Fruit fly (Drosophila melanogaster) whole organism, embryonic: ENCODE results near the gene CG14715.
A peak's percentile ranks its signal among the peaks of the same experiment; 100 is the strongest.

Experiments
- Antp ChIP-seq: fragments of 200-800 bp; sonication (Bioruptor generic); optimal IDR thresholded peaks from 3 replicates; lab custom pipeline; 2016; ENCODE audit warnings: missing biosample characterization, missing genetic modification characterization
- Asciz ChIP-seq: fragments of 200-800 bp; sonication (Bioruptor generic); optimal IDR thresholded peaks from 2 replicates; lab custom pipeline; 2017; ENCODE audit warnings: missing biosample characterization, mild to moderate bottlenecking, missing genetic modification characterization, missing genetic modification reagents
- CG11456 ChIP-seq: fragments of 200-800 bp; sonication (Bioruptor generic); IDR thresholded peaks from 3 replicates; pipeline ENCODE4 v1.3.6; 2022; ENCODE audit warnings: missing biosample characterization, missing genetic modification characterization
- CG12071 ChIP-seq: fragments of 200-800 bp; sonication (Bioruptor generic); optimal IDR thresholded peaks from 3 replicates; lab custom pipeline; 2018; ENCODE audit warnings: missing biosample characterization, mild to moderate bottlenecking, missing genetic modification characterization
- CG12219 ChIP-seq: fragments of 200-800 bp; sonication (Bioruptor generic); optimal IDR thresholded peaks from 3 replicates; lab custom pipeline; 2018; ENCODE audit warnings: missing biosample characterization, mild to moderate bottlenecking, missing genetic modification characterization
- CG12659 ChIP-seq: fragments of 200-800 bp; sonication (Bioruptor generic); optimal IDR thresholded peaks from 3 replicates; lab custom pipeline; 2017; ENCODE audit warnings: mild to moderate bottlenecking, missing biosample characterization, missing genetic modification reagents, missing genetic modification characterization
- CG13424 ChIP-seq: fragments of 200-800 bp; sonication (Bioruptor generic); optimal IDR thresholded peaks from 2 replicates; lab custom pipeline; 2019; ENCODE audit warnings: missing biosample characterization, mild to moderate bottlenecking, missing genetic modification characterization, moderate library complexity
- CG15073 ChIP-seq: fragments of 200-800 bp; sonication (Bioruptor generic); optimal IDR thresholded peaks from 2 replicates; lab custom pipeline; 2016; ENCODE audit warnings: missing biosample characterization, missing genetic modification characterization
- CG17328 ChIP-seq: fragments of 200-800 bp; sonication (Bioruptor generic); IDR thresholded peaks from 2 replicates; pipeline ENCODE4 v1.3.6; 2022; ENCODE audit warnings: missing biosample characterization, missing genetic modification characterization
- CG17361 ChIP-seq: fragments of 200-800 bp; sonication (Bioruptor generic); IDR thresholded peaks from 3 replicates; pipeline ENCODE4 v1.3.6; 2022; ENCODE audit warnings: missing biosample characterization, missing genetic modification characterization
- CG1832 ChIP-seq: fragments of 200-800 bp; sonication (Bioruptor generic); optimal IDR thresholded peaks from 2 replicates; lab custom pipeline; 2017; ENCODE audit warnings: missing biosample characterization, mild to moderate bottlenecking, missing genetic modification characterization, inconsistent platforms
- CG2712 ChIP-seq: fragments of 200-800 bp; optimal IDR thresholded peaks from 3 replicates; lab custom pipeline; 2019; ENCODE audit warnings: missing biosample characterization, mild to moderate bottlenecking, missing genetic modification characterization, moderate library complexity
- CG31224 ChIP-seq: fragments of 200-800 bp; sonication (Bioruptor generic); IDR thresholded peaks from 2 replicates; pipeline ENCODE4 v1.3.6; 2022; ENCODE audit warnings: missing biosample characterization, missing genetic modification characterization
- CG3281 ChIP-seq: fragments of 200-800 bp; sonication (Bioruptor generic); optimal IDR thresholded peaks from 3 replicates; lab custom pipeline; 2017; ENCODE audit warnings: missing biosample characterization, mild to moderate bottlenecking, missing genetic modification characterization
- CG4328 ChIP-seq: fragments of 200-800 bp; sonication (Bioruptor generic); optimal IDR thresholded peaks from 3 replicates; lab custom pipeline; 2017; ENCODE audit warnings: missing biosample characterization, missing genetic modification reagents, missing genetic modification characterization
- CG4360 ChIP-seq: fragments of 200-800 bp; sonication (Bioruptor generic); IDR thresholded peaks from 2 replicates; pipeline ENCODE4 v1.3.6; 2022; ENCODE audit warnings: missing biosample characterization, missing genetic modification characterization
- CG7839 ChIP-seq: fragments of 200-800 bp; sonication (Bioruptor generic); optimal IDR thresholded peaks from 3 replicates; lab custom pipeline; 2018; ENCODE audit warnings: missing biosample characterization, mild to moderate bottlenecking, missing genetic modification characterization, moderate library complexity
- CG8290 ChIP-seq, 3 experiments: fragments of 200-800 bp; sonication (Bioruptor generic); optimal IDR thresholded peaks; 2 replicates each; lab custom pipeline; 2016 to 2019; ENCODE audit warnings: missing biosample characterization in 3 of 3, missing genetic modification characterization in 3 of 3, mild to moderate bottlenecking in 2 of 3, moderate library complexity in 1 of 3
- CTCF ChIP-seq: fragments of 200-800 bp; sonication (Bioruptor generic); optimal IDR thresholded peaks from 2 replicates; lab custom pipeline; 2017; ENCODE audit warnings: missing biosample characterization, mild to moderate bottlenecking, missing genetic modification characterization, moderate library complexity
- Elba2 ChIP-seq: fragments of 200-800 bp; sonication (Bioruptor generic); optimal IDR thresholded peaks from 3 replicates; lab custom pipeline; 2016; ENCODE audit warnings: missing biosample characterization, missing genetic modification characterization
- Ets65A ChIP-seq: fragments of 200-800 bp; sonication (Bioruptor generic); peaks from one replicate; lab custom pipeline; 2016; ENCODE audit warnings: missing biosample characterization, missing genetic modification characterization
- Fer1 ChIP-seq: fragments of 200-800 bp; sonication (Bioruptor generic); optimal IDR thresholded peaks from 2 replicates; lab custom pipeline; 2017; ENCODE audit warnings: missing biosample characterization, mild to moderate bottlenecking, missing genetic modification characterization
- HLH54F ChIP-seq: fragments of 200-800 bp; sonication (Bioruptor generic); optimal IDR thresholded peaks from 3 replicates; lab custom pipeline; 2016; ENCODE audit warnings: missing biosample characterization, missing genetic modification characterization
- Hr39 ChIP-seq: fragments of >200 bp; optimal IDR thresholded peaks from 2 replicates; lab custom pipeline; 2017
- Lpt ChIP-seq: fragments of >200 bp; optimal IDR thresholded peaks from 2 replicates; lab custom pipeline; 2018; ENCODE audit warnings: missing biosample characterization, missing genetic modification characterization
- NC2α ChIP-seq: fragments of 200-800 bp; sonication (Bioruptor generic); optimal IDR thresholded peaks from 2 replicates; lab custom pipeline; 2016; ENCODE audit warnings: missing biosample characterization, missing genetic modification characterization
- Ptx1 ChIP-seq: fragments of 200-800 bp; sonication (Bioruptor generic); IDR thresholded peaks from 2 replicates; pipeline ENCODE4 v1.3.6; 2022; ENCODE audit warnings: missing biosample characterization, missing genetic modification characterization
- Sry-β ChIP-seq: fragments of 200-800 bp; sonication (Bioruptor generic); optimal IDR thresholded peaks from 2 replicates; lab custom pipeline; 2018; ENCODE audit warnings: missing biosample characterization, mild to moderate bottlenecking, missing genetic modification characterization, moderate library complexity
- Sry-δ ChIP-seq: fragments of 200-800 bp; sonication (Bioruptor generic); optimal IDR thresholded peaks from 2 replicates; lab custom pipeline; 2016; ENCODE audit warnings: missing biosample characterization, missing genetic modification characterization
- Ssrp ChIP-seq: fragments of 200-800 bp; sonication (Bioruptor generic); optimal IDR thresholded peaks from 2 replicates; lab custom pipeline; 2018; ENCODE audit warnings: missing biosample characterization, mild to moderate bottlenecking, missing genetic modification characterization, moderate library complexity
- Vsx1 ChIP-seq: fragments of 200-800 bp; sonication (Bioruptor generic); optimal IDR thresholded peaks from 2 replicates; lab custom pipeline; 2017; ENCODE audit warnings: missing biosample characterization, mild to moderate bottlenecking, missing genetic modification characterization, missing genetic modification reagents
- ac ChIP-seq: fragments of 200-800 bp; sonication (Bioruptor generic); optimal IDR thresholded peaks from 3 replicates; lab custom pipeline; 2017; ENCODE audit warnings: missing biosample characterization, mild to moderate bottlenecking, missing genetic modification characterization
- al ChIP-seq: fragments of 200-800 bp; sonication (Bioruptor generic); IDR thresholded peaks from 2 replicates; pipeline ENCODE4 v1.3.6; 2022; ENCODE audit warnings: missing biosample characterization, missing genetic modification characterization
- btn ChIP-seq: fragments of 200-800 bp; sonication (Bioruptor generic); optimal IDR thresholded peaks from 2 replicates; lab custom pipeline; 2016; ENCODE audit warnings: missing biosample characterization, missing genetic modification characterization
- da ChIP-seq: fragments of 200-800 bp; sonication (Bioruptor generic); optimal IDR thresholded peaks from 2 replicates; lab custom pipeline; 2016; ENCODE audit warnings: missing biosample characterization, missing genetic modification characterization
- ems ChIP-seq: fragments of 200-800 bp; sonication (Bioruptor generic); optimal IDR thresholded peaks from 3 replicates; lab custom pipeline; 2016; ENCODE audit warnings: missing biosample characterization, missing genetic modification characterization
- fd102C ChIP-seq: fragments of 200-800 bp; sonication (Bioruptor generic); optimal IDR thresholded peaks from 2 replicates; lab custom pipeline; 2018; ENCODE audit warnings: missing biosample characterization, mild to moderate bottlenecking, missing genetic modification characterization, moderate library complexity
- grn ChIP-seq: fragments of 200-800 bp; sonication (Bioruptor generic); optimal IDR thresholded peaks from 3 replicates; lab custom pipeline; 2017; ENCODE audit warnings: missing biosample characterization, missing genetic modification characterization
- gsb ChIP-seq: fragments of 200-800 bp; sonication (Bioruptor generic); IDR thresholded peaks from 2 replicates; pipeline ENCODE4 v1.3.6; 2022; ENCODE audit warnings: missing biosample characterization, missing genetic modification characterization
- inv ChIP-seq: fragments of 200-800 bp; sonication (Bioruptor generic); IDR thresholded peaks from 2 replicates; pipeline ENCODE4 v1.3.6; 2022; ENCODE audit warnings: missing biosample characterization, missing genetic modification characterization; ENCODE audit not compliant: partially characterized antibody
- mld ChIP-seq: fragments of 200-800 bp; sonication (Bioruptor generic); IDR thresholded peaks from 3 replicates; pipeline ENCODE4 v1.3.6; 2022; ENCODE audit warnings: missing biosample characterization, missing genetic modification characterization; ENCODE audit not compliant: partially characterized antibody
- odd ChIP-seq: fragments of 200-800 bp; sonication (Bioruptor generic); optimal IDR thresholded peaks from 2 replicates; lab custom pipeline; 2017; ENCODE audit warnings: missing biosample characterization, mild to moderate bottlenecking, missing genetic modification characterization
- pho ChIP-seq: fragments of 200-800 bp; sonication (Bioruptor generic); optimal IDR thresholded peaks from 2 replicates; lab custom pipeline; 2016; ENCODE audit warnings: missing biosample characterization, missing genetic modification characterization
- ro ChIP-seq: fragments of 200-800 bp; sonication (Bioruptor generic); IDR thresholded peaks from 2 replicates; pipeline ENCODE4 v1.3.6; 2022; ENCODE audit warnings: missing biosample characterization, missing genetic modification characterization
- row ChIP-seq: fragments of 200-800 bp; sonication (Bioruptor generic); IDR thresholded peaks from 3 replicates; pipeline ENCODE4 v1.3.6; 2022; ENCODE audit warnings: missing biosample characterization, missing genetic modification characterization
- run ChIP-seq: fragments of 200-800 bp; sonication (Bioruptor generic); optimal IDR thresholded peaks from 3 replicates; lab custom pipeline; 2018; ENCODE audit warnings: missing biosample characterization, mild to moderate bottlenecking, missing genetic modification characterization
- shn ChIP-seq: fragments of 200-800 bp; sonication (Bioruptor generic); optimal IDR thresholded peaks from 3 replicates; lab custom pipeline; 2016; ENCODE audit warnings: missing biosample characterization, missing genetic modification characterization
- sna ChIP-seq: fragments of 200-800 bp; sonication (Bioruptor generic); IDR thresholded peaks from 2 replicates; pipeline ENCODE4 v1.3.6; 2022; ENCODE audit warnings: missing biosample characterization, missing genetic modification characterization; ENCODE audit not compliant: partially characterized antibody
- ssp ChIP-seq: fragments of 200-800 bp; sonication (Bioruptor generic); IDR thresholded peaks from 2 replicates; pipeline ENCODE4 v1.3.6; 2022; ENCODE audit warnings: missing biosample characterization, missing genetic modification characterization
- tup ChIP-seq: fragments of 200-800 bp; sonication (Bioruptor generic); optimal IDR thresholded peaks from 2 replicates; lab custom pipeline; 2016; ENCODE audit warnings: missing biosample characterization, mild to moderate bottlenecking, missing genetic modification characterization, moderate library complexity
- vnd ChIP-seq: fragments of 200-800 bp; sonication (Bioruptor generic); IDR thresholded peaks from 3 replicates; pipeline ENCODE4 v1.3.6; 2022; ENCODE audit warnings: missing biosample characterization, missing genetic modification characterization; ENCODE audit not compliant: partially characterized antibody
- wek ChIP-seq: fragments of 200-800 bp; sonication (Bioruptor generic); optimal IDR thresholded peaks from 3 replicates; lab custom pipeline; 2018; ENCODE audit warnings: missing biosample characterization, mild to moderate bottlenecking, missing genetic modification characterization, moderate library complexity

Gene CG14715

DNA sequence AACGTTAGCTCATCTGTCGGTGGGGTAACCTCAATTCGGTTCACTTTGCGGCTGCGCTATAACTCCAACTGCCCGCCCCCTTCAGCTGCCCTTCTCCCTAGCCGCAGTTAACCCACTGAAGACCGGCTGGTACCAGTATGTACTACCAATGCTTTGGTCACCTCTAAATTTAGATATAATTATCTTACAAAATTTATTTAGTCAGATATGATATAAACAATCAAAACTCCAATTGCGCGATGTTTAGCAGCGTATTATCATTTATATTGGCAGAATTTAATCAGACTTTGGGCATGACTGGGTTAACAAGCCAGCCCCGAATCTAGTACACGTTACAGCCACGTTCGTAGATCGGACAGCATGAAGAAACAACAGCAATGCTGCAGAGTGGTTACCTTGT is 12.3 kb upstream of the CG14715 start (continued):
- TF ChIP-seq sna (GFP tag; lab: Robert Waterston, UW) (no peak), HLH54F (GFP tag; lab: Kevin White, UChicago) (no peak), Sry-δ (GFP tag; lab: Kevin White, UChicago) (no peak), CG8290 (GFP tag; optimal IDR thresholded peaks at IDR 0.05; lab: Kevin White, UChicago) (no peak), CG8290 (tag; optimal IDR thresholded peaks at IDR 0.05; lab: Kevin White, UChicago) (peak in 1 of 2 experiments; percentile 57), fd102C (GFP tag; lab: Kevin White, UChicago) (no peak), row (GFP tag; lab: Robert Waterston, UW) (peak; percentile 64), Ets65A (GFP tag; lab: Kevin White, UChicago) (peak; percentile 56), CG7839 (tag; lab: Kevin White, UChicago) (peak; percentile 66), odd (GFP tag; lab: Kevin White, UChicago) (peak; percentile 42), NC2α (no peak), CG12659 (GFP tag; lab: Kevin White, UChicago) (peak; percentile 54), CTCF (GFP tag; lab: Kevin White, UChicago) (peak; percentile 10), CG11456 (GFP tag; lab: Robert Waterston, UW) (no peak), Elba2 (no peak), CG12219 (GFP tag; lab: Kevin White, UChicago) (peak; percentile 57), ac (GFP tag; lab: Kevin White, UChicago) (no peak), Sry-β (GFP tag; lab: Kevin White, UChicago) (no peak), Ptx1 (GFP tag; lab: Robert Waterston, UW) (peak; percentile 60), mld (no peak), ssp (0 out of 2 replicates have a peak, but pooled peaks have one; percentile 21), gsb (no peak), btn (no peak), Hr39 (lab: Kevin White, UChicago) (no peak), ems (peak; percentile 4), da (no peak), al (GFP tag; lab: Robert Waterston, UW) (no peak), ro (GFP tag; lab: Robert Waterston, UW) (no peak), CG31224 (0 out of 2 replicates have a peak, but pooled peaks have one; percentile 18), inv (GFP tag; lab: Robert Waterston, UW) (no peak), Lpt (no peak), run (peak; percentile 38), shn (GFP tag; lab: Kevin White, UChicago) (no peak), Vsx1 (no peak), wek (GFP tag; lab: Kevin White, UChicago) (no peak), vnd (no peak), Fer1 (GFP tag; lab: Kevin White, UChicago) (peak; percentile 70), pho (GFP tag; lab: Kevin White, UChicago) (no peak), CG15073 (GFP tag; lab: Kevin White, UChicago) (no peak), CG3281 (GFP tag; lab: Kevin White, UChicago) (peak; percentile 41), CG13424 (tag; lab: Kevin White, UChicago) (peak; percentile 70), CG2712 (tag; lab: Kevin White, UChicago) (peak; percentile 64), CG1832 (no peak), tup (GFP tag; lab: Kevin White, UChicago) (no peak), CG4360 (no peak), Asciz (peak; percentile 51), Antp (GFP tag; lab: Kevin White, UChicago) (no peak), CG17328 (GFP tag; lab: Robert Waterston, UW) (peak; percentile 54; the same call in 1 of the 2 replicates), CG17361 (GFP tag; lab: Robert Waterston, UW) (0 out of 3 replicates have a peak, but pooled peaks have one; percentile 38), Ssrp (tag; lab: Kevin White, UChicago) (peak; percentile 47), grn (GFP tag; lab: Kevin White, UChicago) (no peak), CG12071 (GFP tag; lab: Kevin White, UChicago) (peak; percentile 54), CG4328 (GFP tag; lab: Kevin White, UChicago) (no peak)
